Worm (Caenorhabditis elegans) whole organism, L4 larva: ENCODE results near the gene C05C10.8.

Source experiments
- D1046.2 ChIP-seq: fragments of 200-800 bp; sonication (Bioruptor generic); IDR thresholded peaks from 2 replicates; pipeline ENCODE4 v1.3.6; 2022; ENCODE audit warnings: missing genetic modification characterization, missing compliant biosample characterization
- R02D3.7 ChIP-seq: fragments of 150-350 bp; sonication (generic microtip); optimal IDR thresholded peaks from 3 replicates; lab custom pipeline; 2014; ENCODE audit warnings: missing biosample characterization, missing genetic modification characterization
- T20F7.1 ChIP-seq: fragments of 200-800 bp; sonication (Bioruptor generic); optimal IDR thresholded peaks from 2 replicates; lab custom pipeline; 2018; ENCODE audit warnings: mild to moderate bottlenecking, missing genetic modification characterization, missing compliant biosample characterization
- Y105C5A.15 ChIP-seq: fragments of 200-800 bp; sonication (Bioruptor generic); IDR thresholded peaks from 2 replicates; pipeline ENCODE4 v1.3.6; 2022; ENCODE audit warnings: missing genetic modification characterization, missing compliant biosample characterization
- Y75B8A.6 ChIP-seq: fragments of 200-800 bp; sonication (Bioruptor generic); IDR thresholded peaks from 2 replicates; pipeline ENCODE4 v1.3.6; 2022; ENCODE audit warnings: missing genetic modification reagents, missing genetic modification characterization, missing compliant biosample characterization
- ZK546.5 ChIP-seq, 2 experiments: sonication (generic microtip); optimal IDR thresholded peaks; 2 replicates each; lab custom pipeline; 2017; ENCODE audit warnings: missing biosample characterization in 2 of 2, missing genetic modification characterization in 2 of 2
- aha-1 ChIP-seq: fragments of 150-350 bp; peaks from one replicate; lab custom pipeline; 2014; ENCODE audit warnings: missing biosample characterization, missing genetic modification characterization
- ama-1 ChIP-seq: fragments of 150-350 bp; optimal IDR thresholded peaks from 2 replicates; lab custom pipeline; 2014; ENCODE audit warnings: inconsistent platforms, mixed read lengths
- arid-1 ChIP-seq: fragments of 200-800 bp; sonication (Bioruptor generic); conservative IDR thresholded peaks from 2 replicates; pipeline ENCODE4 v1.3.6; 2022; ENCODE audit warnings: missing genetic modification reagents, missing genetic modification characterization, missing compliant biosample characterization
- ceh-20 ChIP-seq: fragments of 200-800 bp; sonication (Bioruptor generic); IDR thresholded peaks from 2 replicates; pipeline ENCODE4 v1.3.6; 2022; ENCODE audit warnings: missing genetic modification reagents, missing genetic modification characterization, missing compliant biosample characterization
- ceh-82 ChIP-seq: sonication (generic microtip); optimal IDR thresholded peaks from 2 replicates; lab custom pipeline; 2017; ENCODE audit warnings: missing biosample characterization, missing genetic modification characterization
- ces-1 ChIP-seq: fragments of 150-350 bp; sonication (generic microtip); optimal IDR thresholded peaks from 4 replicates; lab custom pipeline; 2014; ENCODE audit warnings: missing biosample characterization, missing genetic modification reagents, missing genetic modification characterization
- daf-12 ChIP-seq: fragments of 150-350 bp; optimal IDR thresholded peaks from 2 replicates; lab custom pipeline; 2014; ENCODE audit warnings: missing biosample characterization, missing genetic modification reagents, missing genetic modification characterization
- daf-16 ChIP-seq, 3 experiments: sonication (generic microtip); optimal IDR thresholded peaks; 2 replicates each; lab custom pipeline; 2016 to 2017; ENCODE audit warnings: missing genetic modification characterization in 3 of 3, missing genetic modification reagents in 3 of 3, mild to moderate bottlenecking in 2 of 3, missing compliant biosample characterization in 2 of 3, missing biosample characterization in 1 of 3, moderate library complexity in 1 of 3
- dmd-6 ChIP-seq: fragments of 200-800 bp; sonication (Bioruptor generic); IDR thresholded peaks from 2 replicates; pipeline ENCODE4 v1.3.6; 2022; ENCODE audit warnings: missing genetic modification reagents, missing genetic modification characterization, missing compliant biosample characterization
- dve-1 ChIP-seq: sonication (generic microtip); optimal IDR thresholded peaks from 2 replicates; lab custom pipeline; 2017; ENCODE audit warnings: antibody characterized with exemption, mild to moderate bottlenecking, missing genetic modification characterization, missing compliant biosample characterization; ENCODE audit not compliant: insufficient read depth
- egl-27 ChIP-seq: sonication (generic microtip); optimal IDR thresholded peaks from 3 replicates; lab custom pipeline; 2017; ENCODE audit warnings: missing biosample characterization, missing genetic modification reagents, missing genetic modification characterization
- fkh-10 ChIP-seq: fragments of 150-350 bp; optimal IDR thresholded peaks from 2 replicates; lab custom pipeline; 2014; ENCODE audit warnings: missing biosample characterization, missing genetic modification reagents, missing genetic modification characterization
- hlh-11 ChIP-seq: fragments of 200-800 bp; sonication (Bioruptor generic); optimal IDR thresholded peaks from 2 replicates; lab custom pipeline; 2018; ENCODE audit warnings: mild to moderate bottlenecking, missing genetic modification characterization, missing compliant biosample characterization
- hmg-1.1 ChIP-seq: fragments of 200-800 bp; sonication (Bioruptor generic); IDR thresholded peaks from 2 replicates; pipeline ENCODE4 v1.3.6; 2022; ENCODE audit warnings: missing genetic modification reagents, missing genetic modification characterization, missing compliant biosample characterization
- lin-1 ChIP-seq: fragments of 200-800 bp; sonication (Bioruptor generic); IDR thresholded peaks from 2 replicates; pipeline ENCODE4 v1.3.6; 2022; ENCODE audit warnings: missing genetic modification reagents, missing genetic modification characterization, missing compliant biosample characterization
- lin-39 ChIP-seq: fragments of 150-350 bp; optimal IDR thresholded peaks from 2 replicates; lab custom pipeline; 2014; ENCODE audit warnings: missing biosample characterization, missing genetic modification reagents, missing genetic modification characterization
- madf-5 ChIP-seq, 2 experiments: fragments of 200-800 bp; sonication (Bioruptor generic); IDR thresholded peaks; 2 replicates each; pipeline ENCODE4 v1.3.6; 2022; ENCODE audit warnings: missing compliant biosample characterization in 2 of 2, missing genetic modification characterization in 2 of 2
- mes-2 ChIP-seq: sonication (generic microtip); optimal IDR thresholded peaks from 2 replicates; lab custom pipeline; 2016; ENCODE audit warnings: missing genotype, mild to moderate bottlenecking, missing genetic modification characterization, missing compliant biosample characterization; ENCODE audit not compliant: poor library complexity, severe bottlenecking
- nhr-111 ChIP-seq: fragments of 200-800 bp; sonication (Bioruptor generic); optimal IDR thresholded peaks from 2 replicates; lab custom pipeline; 2018; ENCODE audit warnings: mild to moderate bottlenecking, missing genetic modification characterization, missing compliant biosample characterization
- nhr-41 ChIP-seq: fragments of 200-800 bp; sonication (Bioruptor generic); IDR thresholded peaks from 2 replicates; pipeline ENCODE4 v1.3.6; 2022; ENCODE audit warnings: missing genetic modification reagents, missing genetic modification characterization, missing compliant biosample characterization
- php-3 ChIP-seq: fragments of 200-800 bp; sonication (Bioruptor generic); IDR thresholded peaks from 2 replicates; pipeline ENCODE4 v1.3.6; 2022; ENCODE audit warnings: missing genetic modification reagents, missing genetic modification characterization, missing compliant biosample characterization
- pqm-1 ChIP-seq: sonication (generic microtip); optimal IDR thresholded peaks from 2 replicates; lab custom pipeline; 2017; ENCODE audit warnings: missing biosample characterization, missing genetic modification characterization
- sdz-12 ChIP-seq: fragments of 200-800 bp; sonication (Bioruptor generic); optimal IDR thresholded peaks from 2 replicates; lab custom pipeline; 2018; ENCODE audit warnings: mild to moderate bottlenecking, missing genetic modification characterization, missing compliant biosample characterization
- set-16 ChIP-seq: fragments of 200-800 bp; sonication (Bioruptor generic); IDR thresholded peaks from 2 replicates; pipeline ENCODE4 v1.3.6; 2022; ENCODE audit warnings: missing genetic modification reagents, missing genetic modification characterization, missing compliant biosample characterization
- skn-1 ChIP-seq: fragments of 150-350 bp; optimal IDR thresholded peaks from 2 replicates; lab custom pipeline; 2014; ENCODE audit warnings: missing biosample characterization, missing genetic modification characterization
- snpc-1.2 ChIP-seq: fragments of 200-800 bp; sonication (Bioruptor generic); IDR thresholded peaks from 2 replicates; pipeline ENCODE4 v1.3.6; 2022; ENCODE audit warnings: missing genetic modification reagents, missing genetic modification characterization, missing compliant biosample characterization
- tag-97 ChIP-seq: fragments of 200-800 bp; sonication (Bioruptor generic); IDR thresholded peaks from 2 replicates; pipeline ENCODE4 v1.3.6; 2022; ENCODE audit warnings: missing genetic modification characterization, missing compliant biosample characterization
- tra-1 ChIP-seq: fragments of 200-800 bp; sonication (Bioruptor generic); IDR thresholded peaks from 2 replicates; pipeline ENCODE4 v1.3.6; 2022; ENCODE audit warnings: missing genetic modification reagents, missing genetic modification characterization, missing compliant biosample characterization
- unc-39 ChIP-seq: sonication (generic microtip); optimal IDR thresholded peaks from 2 replicates; lab custom pipeline; 2017; ENCODE audit warnings: missing biosample characterization, missing genetic modification characterization
- unc-62 ChIP-seq, 3 experiments: fragments of 150-350 bp in 1 of 3; sonication (generic microtip); optimal IDR thresholded peaks in 2 of 3; peaks in 1 of 3; 1 replicate in 1 of 3; 2 replicates in 2 of 3; lab custom pipeline; 2014 to 2017; ENCODE audit warnings: missing biosample characterization in 3 of 3, missing genetic modification characterization in 3 of 3, missing genetic modification reagents in 3 of 3, missing genotype in 1 of 3
- vab-7 ChIP-seq: fragments of 200-800 bp; sonication (Bioruptor generic); IDR thresholded peaks from 2 replicates; pipeline ENCODE4 v1.3.6; 2022; ENCODE audit warnings: missing genetic modification reagents, missing genetic modification characterization, missing compliant biosample characterization
- zfp-3 ChIP-seq: fragments of 200-800 bp; sonication (Bioruptor generic); conservative IDR thresholded peaks from 2 replicates; pipeline ENCODE4 v1.3.6; 2022; ENCODE audit warnings: missing genetic modification reagents, missing genetic modification characterization, missing compliant biosample characterization
- zip-11 ChIP-seq: fragments of 200-800 bp; sonication (Bioruptor generic); IDR thresholded peaks from 2 replicates; pipeline ENCODE4 v1.3.6; 2022; ENCODE audit warnings: missing genetic modification characterization, missing compliant biosample characterization
- ztf-11 ChIP-seq: fragments of 150-350 bp; optimal IDR thresholded peaks from 2 replicates; lab custom pipeline; 2014; ENCODE audit warnings: missing biosample characterization, missing genetic modification characterization

The C05C10.8 gene

DNA sequence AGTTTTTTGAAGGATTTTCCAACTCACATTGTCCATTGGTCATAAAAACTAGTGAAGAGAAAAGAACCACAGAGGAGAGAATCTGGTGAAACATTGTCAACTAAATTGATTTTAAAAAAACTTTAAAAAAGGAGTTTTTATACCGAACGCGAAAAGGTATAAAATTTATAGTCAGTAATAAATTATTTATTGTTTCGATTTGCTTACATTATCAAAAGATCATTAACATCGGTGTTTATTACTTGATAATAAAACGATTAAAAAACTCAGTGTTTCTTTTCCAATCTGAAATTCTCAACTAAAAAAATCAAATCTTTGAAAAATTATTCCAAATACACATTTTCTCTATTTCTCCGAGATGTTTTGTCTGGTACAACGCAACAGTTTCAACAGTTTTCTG, 1.6 kb downstream of the C05C10.8 start, which contains the start of gene F26C11.4:
Gene F26C11.4, minus strand, starts transcription at position 101 of the 400 bp plus-strand sequence.
- TF ChIP-seq egl-27 (tag; lab: Kevin White, UChicago), result no peak
- TF ChIP-seq hlh-11, result no peak
- TF ChIP-seq ZK546.5 (tag; optimal IDR thresholded peaks at IDR 0.05; lab: Kevin White, UChicago), result no peak
- no peak for TF ChIP-seq D1046.2

DNA sequence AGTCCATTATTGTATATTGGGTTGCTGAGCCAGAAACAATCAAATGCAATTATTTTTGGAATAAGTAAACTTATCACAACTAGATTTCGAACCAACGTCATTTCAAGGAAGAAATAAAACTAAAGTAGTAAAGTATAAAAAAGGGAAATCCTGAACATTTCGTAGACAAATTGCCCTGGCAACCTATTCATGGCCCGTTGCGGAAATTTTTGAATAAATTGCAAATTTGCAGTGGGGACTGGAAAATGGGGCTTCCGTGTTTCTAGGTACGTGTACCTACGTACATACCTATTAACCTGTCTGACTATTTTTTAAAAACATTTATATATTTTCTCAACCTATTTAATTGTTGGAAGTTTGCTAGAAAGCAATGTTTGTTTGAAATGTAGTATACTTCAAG, 2.8 kb downstream of the C05C10.8 start, which contains the start of gene F26C11.3:
Gene F26C11.3, minus strand, starts transcription at position 101 of the 400 bp plus-strand sequence.
- TF ChIP-seq skn-1 (tag; lab: Kevin White, UChicago) (no peak), mes-2 (tag; lab: Kevin White, UChicago) (no peak), nhr-111 (GFP tag; lab: Kevin White, UChicago) (no peak), vab-7 (GFP tag; lab: Robert Waterston, UW) (no peak), Y105C5A.15 (GFP tag; lab: Robert Waterston, UW) (no peak), tag-97 (GFP tag; lab: Robert Waterston, UW) (no peak), zip-11 (GFP tag; lab: Robert Waterston, UW) (no peak), arid-1 (GFP tag; lab: Robert Waterston, UW) (no peak), set-16 (GFP tag; lab: Robert Waterston, UW) (no peak)

DNA sequence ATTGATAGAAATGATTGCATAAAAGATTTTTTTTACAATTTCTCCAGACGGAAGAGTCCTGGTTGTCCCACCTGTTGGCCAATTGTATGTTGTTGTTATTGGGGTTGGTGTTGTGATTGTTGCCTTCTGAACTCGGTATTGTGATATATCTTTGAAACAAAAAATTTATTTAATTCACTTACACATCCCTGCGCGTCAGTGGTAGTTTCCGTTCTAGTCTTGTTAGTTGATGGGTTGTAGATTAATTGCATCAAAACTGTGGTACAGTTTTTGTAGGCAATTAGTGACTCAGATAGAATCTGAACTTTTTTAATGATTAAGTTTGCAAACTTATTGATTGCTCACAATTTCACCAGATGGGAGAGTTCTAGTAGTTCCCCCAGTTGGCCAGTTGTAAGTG, 13.3 kb downstream of the C05C10.8 start:
- peak in 1 of 2 experiments; percentile 97 for TF ChIP-seq unc-62 (GFP tag; optimal IDR thresholded peaks at IDR 0.05 in 1 of 2; lab: Kevin White, UChicago)
- TF ChIP-seq unc-62 (tag; optimal IDR thresholded peaks at IDR 0.05; lab: Kevin White, UChicago), result no peak
- TF ChIP-seq lin-39 (tag; lab: Kevin White, UChicago), result no peak

DNA sequence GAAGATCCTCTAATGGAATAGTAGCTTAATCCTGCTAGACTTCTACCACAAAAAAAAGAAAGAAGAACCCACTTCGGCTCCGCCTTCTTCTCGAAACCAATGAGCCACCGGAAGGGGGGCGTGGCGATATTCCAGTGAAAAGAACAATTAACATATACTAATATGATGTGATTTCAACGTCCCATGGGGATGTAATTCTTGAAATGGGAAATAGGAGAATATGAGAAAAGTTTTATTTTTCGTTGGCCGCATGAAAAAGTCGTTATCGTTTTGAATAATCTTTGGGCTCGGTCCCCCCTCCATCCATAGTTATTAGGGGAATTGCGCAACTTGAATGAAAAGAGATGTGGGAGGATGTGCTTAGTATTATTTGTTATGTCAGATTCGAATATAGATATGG, 17.5 kb downstream of the C05C10.8 start, which contains the start of gene unc-4:
Gene unc-4, minus strand, starts transcription at position 101 of the 400 bp plus-strand sequence.
- no peak for TF ChIP-seq hmg-1.1
- TF ChIP-seq R02D3.7 (tag; lab: Kevin White, UChicago), result no peak
- no peak for TF ChIP-seq ceh-20 (GFP tag; lab: Robert Waterston, UW)
- no peak for TF ChIP-seq T20F7.1
- TF ChIP-seq nhr-41 (GFP tag; lab: Robert Waterston, UW), result no peak
- TF ChIP-seq fkh-10, result no peak
- TF ChIP-seq madf-5 (GFP tag; IDR thresholded peaks at IDR 0.05; lab: Robert Waterston, UW), result no peak
- no peak for TF ChIP-seq zfp-3
- no peak for TF ChIP-seq lin-1 (GFP tag; lab: Robert Waterston, UW)
- no peak for TF ChIP-seq Y75B8A.6 (GFP tag; lab: Robert Waterston, UW)

DNA sequence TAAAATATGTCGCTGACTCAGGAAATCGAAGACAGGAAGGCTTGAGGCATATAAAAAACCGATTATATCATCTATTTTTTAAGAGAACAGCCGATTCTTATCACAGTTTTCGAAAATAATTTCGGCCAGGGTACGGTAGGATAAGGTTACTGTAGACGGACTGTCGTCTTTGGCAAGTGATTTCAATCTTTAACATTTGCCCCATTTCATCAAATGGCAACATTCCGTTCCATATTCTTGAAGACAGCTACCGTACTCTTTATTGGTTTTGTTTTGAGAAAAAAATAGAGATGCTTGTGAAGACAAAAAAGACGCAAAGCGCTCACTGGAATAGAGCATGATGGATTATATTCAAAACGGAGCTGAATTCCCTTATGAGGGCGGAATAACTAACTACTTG, 19.1 kb downstream of the C05C10.8 start:
- no peak for TF ChIP-seq daf-12 (tag; lab: Kevin White, UChicago)
- peak; percentile 91 for TF ChIP-seq aha-1

DNA sequence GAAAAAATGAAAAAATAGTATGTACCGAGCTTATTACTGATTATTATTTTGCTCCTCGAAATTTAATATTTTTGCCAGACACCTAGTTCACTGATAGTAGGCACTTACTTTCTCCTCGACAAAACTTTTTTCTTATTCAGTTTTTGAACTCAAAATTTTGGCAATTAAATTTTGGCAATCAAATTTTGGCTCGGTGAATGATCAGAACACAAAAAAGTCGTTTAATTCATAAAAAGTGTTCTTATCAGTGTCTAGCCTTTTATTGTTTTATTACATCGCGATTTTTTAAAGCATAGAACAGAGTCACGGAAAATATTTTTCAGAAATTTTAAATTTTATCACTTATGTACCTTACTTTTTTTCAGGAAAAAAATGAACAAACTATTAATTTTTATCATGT, 22.6 kb downstream of the C05C10.8 start:
- TF ChIP-seq Y105C5A.15 (GFP tag; lab: Robert Waterston, UW), result no peak
- peak; percentile 47 for TF ChIP-seq dmd-6 (GFP tag; lab: Robert Waterston, UW)
- TF ChIP-seq php-3 (GFP tag; lab: Robert Waterston, UW), result peak; percentile 95
- peak; percentile 53 for TF ChIP-seq dve-1
- TF ChIP-seq snpc-1.2 (GFP tag; lab: Robert Waterston, UW), result no peak
- TF ChIP-seq unc-39 (tag; lab: Kevin White, UChicago), result no peak
- TF ChIP-seq ZK546.5 (tag; optimal IDR thresholded peaks at IDR 0.05; lab: Kevin White, UChicago), result no peak
- no peak for TF ChIP-seq lin-39 (tag; lab: Kevin White, UChicago)
- no peak for TF ChIP-seq tra-1 (GFP tag; lab: Robert Waterston, UW)
- no peak for TF ChIP-seq tag-97 (GFP tag; lab: Robert Waterston, UW)
- no peak for TF ChIP-seq sdz-12 (GFP tag; lab: Kevin White, UChicago)
- TF ChIP-seq ztf-11, result no peak
- TF ChIP-seq daf-16 (GFP tag; optimal IDR thresholded peaks at IDR 0.05; lab: Kevin White, UChicago), result no peak
- TF ChIP-seq daf-16 (tag; optimal IDR thresholded peaks at IDR 0.05; lab: Kevin White, UChicago), result peak; percentile 65
- TF ChIP-seq fkh-10, result no peak
- TF ChIP-seq ces-1 (GFP tag; lab: Kevin White, UChicago), result no peak
- TF ChIP-seq vab-7 (GFP tag; lab: Robert Waterston, UW), result no peak
- TF ChIP-seq ceh-82 (tag; lab: Kevin White, UChicago), result no peak
- TF ChIP-seq pqm-1 (tag; lab: Kevin White, UChicago), result peak; percentile 13
- TF ChIP-seq R02D3.7 (tag; lab: Kevin White, UChicago), result no peak
- TF ChIP-seq madf-5 (GFP tag; IDR thresholded peaks at IDR 0.05; lab: Robert Waterston, UW), result no peak
- no peak for TF ChIP-seq ama-1
